Worm (Caenorhabditis elegans) whole organism, L4 larva: ENCODE data around the gene ceh-48.

Experiments used
- F37D6.2 ChIP-seq: sonication (generic microtip); optimal IDR thresholded peaks from 2 replicates; lab custom pipeline; 2016; ENCODE audit warnings: mild to moderate bottlenecking, missing genetic modification characterization, missing compliant biosample characterization
- Y48G9A.11 ChIP-seq: fragments of 200-800 bp; sonication (Bioruptor generic); IDR thresholded peaks from 2 replicates; pipeline ENCODE4 v1.3.6; 2022; ENCODE audit warnings: missing genetic modification reagents, missing genetic modification characterization, missing compliant biosample characterization
- ama-1 ChIP-seq: fragments of 150-350 bp; optimal IDR thresholded peaks from 2 replicates; lab custom pipeline; 2014; ENCODE audit warnings: inconsistent platforms, mixed read lengths
- ceh-32 ChIP-seq: sonication (generic microtip); optimal IDR thresholded peaks from 2 replicates; lab custom pipeline; 2016; ENCODE audit warnings: mild to moderate bottlenecking, missing genetic modification characterization, missing compliant biosample characterization; ENCODE audit not compliant: poor library complexity
- dmd-8 ChIP-seq: fragments of 200-800 bp; sonication (Bioruptor generic); IDR thresholded peaks from 2 replicates; pipeline ENCODE4 v1.3.6; 2022; ENCODE audit warnings: missing genetic modification characterization, missing compliant biosample characterization
- egl-27 ChIP-seq: sonication (generic microtip); optimal IDR thresholded peaks from 3 replicates; lab custom pipeline; 2017; ENCODE audit warnings: missing biosample characterization, missing genetic modification reagents, missing genetic modification characterization
- lsy-2 ChIP-seq, 2 experiments: fragments of 150-350 bp in 1 of 2; sonication (generic microtip) in 1 of 2; optimal IDR thresholded peaks; 2 replicates each; lab custom pipeline; 2014 to 2017; ENCODE audit warnings: missing biosample characterization in 2 of 2, missing genetic modification characterization in 2 of 2
- mes-2 ChIP-seq: sonication (generic microtip); optimal IDR thresholded peaks from 2 replicates; lab custom pipeline; 2016; ENCODE audit warnings: missing genotype, mild to moderate bottlenecking, missing genetic modification characterization, missing compliant biosample characterization; ENCODE audit not compliant: poor library complexity, severe bottlenecking
- mxl-3 ChIP-seq: fragments of 200-800 bp; sonication (Bioruptor generic); optimal IDR thresholded peaks from 2 replicates; lab custom pipeline; 2018; ENCODE audit warnings: mild to moderate bottlenecking, missing genetic modification characterization, missing compliant biosample characterization
- nhr-11 ChIP-seq: fragments of 150-350 bp; optimal IDR thresholded peaks from 2 replicates; lab custom pipeline; 2014; ENCODE audit warnings: missing biosample characterization, missing genetic modification characterization
- nhr-237 ChIP-seq: sonication (generic microtip); optimal IDR thresholded peaks from 2 replicates; lab custom pipeline; 2017; ENCODE audit warnings: missing biosample characterization, missing genetic modification characterization
- unc-39 ChIP-seq: sonication (generic microtip); optimal IDR thresholded peaks from 2 replicates; lab custom pipeline; 2017; ENCODE audit warnings: missing biosample characterization, missing genetic modification characterization
- zip-2 ChIP-seq: fragments of 150-350 bp; optimal IDR thresholded peaks from 2 replicates; lab custom pipeline; 2014; ENCODE audit warnings: missing biosample characterization, missing genetic modification characterization

DNA sequence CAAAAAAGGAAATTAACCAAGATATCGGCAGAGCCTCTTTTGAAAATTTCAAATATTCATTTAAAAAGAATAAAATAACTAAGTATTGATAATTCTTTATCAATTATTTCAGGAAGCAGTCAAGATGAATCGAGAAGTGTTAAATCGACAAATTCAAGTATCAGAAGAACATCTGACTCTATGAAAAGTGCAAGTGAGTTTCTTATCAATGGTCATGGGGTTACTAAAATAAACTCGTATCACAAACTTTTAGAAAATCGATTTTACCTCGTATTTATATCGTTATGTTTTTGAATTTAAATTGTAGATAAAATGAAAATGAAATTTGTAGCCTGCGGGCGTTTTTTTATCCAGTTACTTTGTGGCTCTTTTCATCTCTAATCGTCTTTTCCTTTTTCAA lies 40.4 kb upstream of the ceh-48 start:
- no peak for TF ChIP-seq nhr-237 (tag; lab: Kevin White, UChicago)
- TF ChIP-seq mxl-3 (GFP tag; lab: Kevin White, UChicago), result no peak
- no peak for TF ChIP-seq ama-1 (lab: Kevin White, UChicago)
- no peak for TF ChIP-seq ceh-32 (tag; lab: Kevin White, UChicago)
- no peak for TF ChIP-seq mes-2 (tag; lab: Kevin White, UChicago)
- no peak for TF ChIP-seq Y48G9A.11 (GFP tag; lab: Robert Waterston, UW)
- TF ChIP-seq lsy-2 (tag; optimal IDR thresholded peaks at IDR 0.05; lab: Kevin White, UChicago), result no peak
- TF ChIP-seq zip-2 (tag; lab: Kevin White, UChicago), result no peak
- no peak for TF ChIP-seq unc-39 (tag; lab: Kevin White, UChicago)
- TF ChIP-seq F37D6.2, result no peak
- no peak for TF ChIP-seq nhr-11 (tag; lab: Kevin White, UChicago)
- no peak for TF ChIP-seq egl-27 (tag; lab: Kevin White, UChicago)
- TF ChIP-seq dmd-8 (GFP tag; lab: Robert Waterston, UW), result no peak
